Worm (Caenorhabditis elegans) whole organism, midembryonic: ENCODE measurements around the gene F14H8.5.

Source experiments
- T22C8.4 ChIP-seq: fragments of 200-800 bp; sonication (Bioruptor generic); IDR thresholded peaks from 2 replicates; pipeline ENCODE4 v1.3.6; 2022; ENCODE audit warnings: missing genetic modification characterization, missing compliant biosample characterization
- cog-1 ChIP-seq: sonication (generic microtip); optimal IDR thresholded peaks from 2 replicates; lab custom pipeline; 2016; ENCODE audit warnings: missing genetic modification characterization, missing compliant biosample characterization
- flt-1 ChIP-seq: fragments of 200-800 bp; sonication (Bioruptor generic); IDR thresholded peaks from 2 replicates; pipeline ENCODE4 v1.3.6; 2022; ENCODE audit warnings: missing genetic modification characterization, missing compliant biosample characterization
- klf-2 ChIP-seq: fragments of 200-800 bp; sonication (Bioruptor generic); conservative IDR thresholded peaks from 2 replicates; pipeline ENCODE4 v1.3.6; 2022; ENCODE audit warnings: missing genetic modification reagents, missing genetic modification characterization, missing compliant biosample characterization
- ref-1 ChIP-seq: fragments of 200-800 bp; sonication (Bioruptor generic); conservative IDR thresholded peaks from 2 replicates; pipeline ENCODE4 v1.3.6; 2022; ENCODE audit warnings: missing genetic modification reagents, missing genetic modification characterization, missing compliant biosample characterization
- tab-1 ChIP-seq: fragments of 200-800 bp; sonication (Bioruptor generic); IDR thresholded peaks from 2 replicates; pipeline ENCODE4 v1.3.6; 2022; ENCODE audit warnings: missing genetic modification characterization, missing compliant biosample characterization
- ztf-23 ChIP-seq: fragments of 200-800 bp; sonication (Bioruptor generic); IDR thresholded peaks from 2 replicates; pipeline ENCODE4 v1.3.6; 2022; ENCODE audit warnings: missing genetic modification reagents, missing genetic modification characterization, missing compliant biosample characterization
- ztf-29 ChIP-seq: fragments of 200-800 bp; sonication (Bioruptor generic); IDR thresholded peaks from 2 replicates; pipeline ENCODE4 v1.3.6; 2022; ENCODE audit warnings: missing genetic modification reagents, missing genetic modification characterization, missing compliant biosample characterization

- TF ChIP-seq klf-2 (GFP tag; lab: Robert Waterston, UW) (no peak), T22C8.4 (GFP tag; lab: Robert Waterston, UW) (no peak), cog-1 (tag; lab: Kevin White, UChicago) (no peak), tab-1 (GFP tag; lab: Robert Waterston, UW) (no peak), ztf-29 (GFP tag; lab: Robert Waterston, UW) (no peak), ztf-23 (GFP tag; lab: Robert Waterston, UW) (no peak), ref-1 (GFP tag; lab: Robert Waterston, UW) (no peak), flt-1 (GFP tag; lab: Robert Waterston, UW) (no peak)
Measured at ce11 chrV:15001536-15001935, 19.3 kb upstream of the F14H8.5 start.
